Worm (Caenorhabditis elegans) whole organism, L3 larva: ENCODE data around the gene Y34F4.3.

ENCODE experiments used
- R02D3.7 ChIP-seq: fragments of 150-350 bp; optimal IDR thresholded peaks from 2 replicates; lab custom pipeline; 2014; ENCODE audit warnings: missing biosample characterization, missing genetic modification characterization
- aly-2 ChIP-seq: fragments of 150-350 bp; optimal IDR thresholded peaks from 2 replicates; lab custom pipeline; 2014; ENCODE audit warnings: missing biosample characterization, missing genetic modification characterization
- ama-1 ChIP-seq: fragments of 150-350 bp; optimal IDR thresholded peaks from 2 replicates; lab custom pipeline; 2018
- ceh-28 ChIP-seq: fragments of 150-350 bp; optimal IDR thresholded peaks from 2 replicates; lab custom pipeline; 2014; ENCODE audit warnings: missing biosample characterization, missing genetic modification reagents, missing genetic modification characterization
- ceh-82 ChIP-seq: fragments of 150-350 bp; optimal IDR thresholded peaks from 2 replicates; lab custom pipeline; 2014; ENCODE audit warnings: missing biosample characterization, missing genetic modification characterization
- ceh-9 ChIP-seq: sonication (generic microtip); optimal IDR thresholded peaks from 2 replicates; lab custom pipeline; 2018; ENCODE audit warnings: missing biosample characterization, missing genetic modification characterization
- daf-12 ChIP-seq: fragments of 150-350 bp; optimal IDR thresholded peaks from 2 replicates; lab custom pipeline; 2014; ENCODE audit warnings: missing biosample characterization, missing genetic modification reagents, missing genetic modification characterization
- egl-27 ChIP-seq: sonication (generic microtip); optimal IDR thresholded peaks from 4 replicates; lab custom pipeline; 2017; ENCODE audit warnings: missing biosample characterization, missing genetic modification reagents, missing genetic modification characterization
- egl-5 ChIP-seq: fragments of 150-350 bp; optimal IDR thresholded peaks from 2 replicates; lab custom pipeline; 2017; ENCODE audit warnings: missing biosample characterization, missing genetic modification reagents, missing genetic modification characterization, inconsistent platforms
- elt-2 ChIP-seq: sonication (generic microtip); optimal IDR thresholded peaks from 2 replicates; lab custom pipeline; 2016; ENCODE audit warnings: missing genetic modification reagents, mild to moderate bottlenecking, missing genetic modification characterization, missing compliant biosample characterization
- elt-3 ChIP-seq, 3 experiments: fragments of 150-350 bp in 1 of 3; sonication (generic microtip) in 2 of 3; optimal IDR thresholded peaks; 2 replicates in 2 of 3; 4 replicates in 1 of 3; lab custom pipeline; 2014 to 2017; ENCODE audit warnings: missing biosample characterization in 3 of 3, missing genetic modification characterization in 3 of 3
- eor-1 ChIP-seq, 2 experiments: fragments of 150-350 bp; optimal IDR thresholded peaks; 2 replicates each; lab custom pipeline; 2014 to 2018; ENCODE audit warnings: missing biosample characterization in 2 of 2, missing genetic modification characterization in 2 of 2
- fkh-10 ChIP-seq: sonication (generic microtip); optimal IDR thresholded peaks from 2 replicates; lab custom pipeline; 2017; ENCODE audit warnings: missing biosample characterization, missing genetic modification reagents, missing genetic modification characterization
- fos-1 ChIP-seq: fragments of 150-350 bp; optimal IDR thresholded peaks from 2 replicates; lab custom pipeline; 2014; ENCODE audit warnings: missing biosample characterization, missing genetic modification characterization
- hmg-11 ChIP-seq: sonication (generic microtip); optimal IDR thresholded peaks from 2 replicates; lab custom pipeline; 2016; ENCODE audit warnings: missing genetic modification characterization, missing compliant biosample characterization
- jun-1 ChIP-seq: fragments of 150-350 bp; optimal IDR thresholded peaks from 2 replicates; lab custom pipeline; 2014; ENCODE audit warnings: missing biosample characterization, missing genetic modification reagents, missing genetic modification characterization
- lin-15B ChIP-seq: fragments of 150-350 bp; optimal IDR thresholded peaks from 2 replicates; lab custom pipeline; 2014; ENCODE audit warnings: missing biosample characterization, missing genetic modification characterization
- lin-39 ChIP-seq: fragments of 150-350 bp; optimal IDR thresholded peaks from 2 replicates; lab custom pipeline; 2018; ENCODE audit warnings: missing biosample characterization, missing genetic modification reagents, missing genetic modification characterization
- lsy-12 ChIP-seq: sonication (generic microtip); optimal IDR thresholded peaks from 2 replicates; lab custom pipeline; 2016; ENCODE audit warnings: mild to moderate bottlenecking, missing genetic modification characterization, missing compliant biosample characterization
- mdl-1 ChIP-seq: fragments of 150-350 bp; optimal IDR thresholded peaks from 2 replicates; lab custom pipeline; 2014; ENCODE audit warnings: missing biosample characterization, missing genetic modification characterization
- nfya-1 ChIP-seq: sonication (generic microtip); optimal IDR thresholded peaks from 2 replicates; lab custom pipeline; 2017; ENCODE audit warnings: missing genetic modification characterization, mild to moderate bottlenecking, missing compliant biosample characterization, antibody characterized with exemption, moderate library complexity; ENCODE audit not compliant: insufficient read depth
- nhr-11 ChIP-seq: fragments of 150-350 bp; optimal IDR thresholded peaks from 2 replicates; lab custom pipeline; 2014; ENCODE audit warnings: missing biosample characterization, missing genetic modification characterization
- nhr-12 ChIP-seq: fragments of 150-350 bp; optimal IDR thresholded peaks from 2 replicates; lab custom pipeline; 2014; ENCODE audit warnings: missing biosample characterization, missing genetic modification characterization
- nhr-23 ChIP-seq: fragments of 150-350 bp; optimal IDR thresholded peaks from 2 replicates; lab custom pipeline; 2014; ENCODE audit warnings: missing biosample characterization, missing genetic modification reagents, missing genetic modification characterization
- nhr-237 ChIP-seq: fragments of 150-350 bp; optimal IDR thresholded peaks from 2 replicates; lab custom pipeline; 2014; ENCODE audit warnings: missing biosample characterization, missing genetic modification characterization
- nhr-25 ChIP-seq: sonication (generic microtip); optimal IDR thresholded peaks from 2 replicates; lab custom pipeline; 2017; ENCODE audit warnings: missing biosample characterization, missing genetic modification characterization
- nhr-28 ChIP-seq: fragments of 150-350 bp; optimal IDR thresholded peaks from 2 replicates; lab custom pipeline; 2014; ENCODE audit warnings: missing biosample characterization, missing genetic modification characterization
- nhr-67 ChIP-seq: fragments of 150-350 bp; optimal IDR thresholded peaks from 2 replicates; lab custom pipeline; 2014; ENCODE audit warnings: missing biosample characterization, missing genetic modification characterization
- nhr-76 ChIP-seq: fragments of 150-350 bp; sonication (generic microtip); optimal IDR thresholded peaks from 5 replicates; lab custom pipeline; 2014; ENCODE audit warnings: missing biosample characterization, missing genetic modification characterization
- nhr-77 ChIP-seq: fragments of 150-350 bp; optimal IDR thresholded peaks from 2 replicates; lab custom pipeline; 2014; ENCODE audit warnings: missing biosample characterization, missing genetic modification characterization
- pha-4 ChIP-seq: fragments of 150-350 bp; optimal IDR thresholded peaks from 2 replicates; lab custom pipeline; 2014; ENCODE audit warnings: missing biosample characterization, missing genetic modification reagents, missing genetic modification characterization
- pqm-1 ChIP-seq: fragments of 150-350 bp; optimal IDR thresholded peaks from 2 replicates; lab custom pipeline; 2017; ENCODE audit warnings: missing biosample characterization, missing genetic modification characterization, inconsistent platforms
- sea-2 ChIP-seq: fragments of 150-350 bp; sonication (generic microtip); optimal IDR thresholded peaks from 4 replicates; lab custom pipeline; 2014; ENCODE audit warnings: missing biosample characterization, missing genetic modification reagents, missing genetic modification characterization
- skn-1 ChIP-seq: fragments of 150-350 bp; optimal IDR thresholded peaks from 2 replicates; lab custom pipeline; 2014; ENCODE audit warnings: missing biosample characterization, missing genetic modification characterization
- snpc-4 ChIP-seq: fragments of 150-350 bp; optimal IDR thresholded peaks from 2 replicates; lab custom pipeline; 2014; ENCODE audit warnings: missing biosample characterization, missing genetic modification characterization
- unc-39 ChIP-seq: sonication (generic microtip); optimal IDR thresholded peaks from 4 replicates; lab custom pipeline; 2017; ENCODE audit warnings: missing biosample characterization, missing genetic modification characterization
- unc-62 ChIP-seq: fragments of 150-350 bp; sonication (generic microtip); optimal IDR thresholded peaks from 4 replicates; lab custom pipeline; 2014; ENCODE audit warnings: missing biosample characterization, missing genetic modification reagents, missing genetic modification characterization
- zag-1 ChIP-seq: fragments of 150-350 bp; optimal IDR thresholded peaks from 2 replicates; lab custom pipeline; 2014; ENCODE audit warnings: missing biosample characterization, missing genetic modification characterization
- ztf-11 ChIP-seq: fragments of 150-350 bp; optimal IDR thresholded peaks from 2 replicates; lab custom pipeline; 2014; ENCODE audit warnings: missing biosample characterization, missing genetic modification characterization
- ztf-4 ChIP-seq: fragments of 150-350 bp; optimal IDR thresholded peaks from 2 replicates; lab custom pipeline; 2014; ENCODE audit warnings: missing biosample characterization, missing genetic modification characterization

Gene Y34F4.3

DNA sequence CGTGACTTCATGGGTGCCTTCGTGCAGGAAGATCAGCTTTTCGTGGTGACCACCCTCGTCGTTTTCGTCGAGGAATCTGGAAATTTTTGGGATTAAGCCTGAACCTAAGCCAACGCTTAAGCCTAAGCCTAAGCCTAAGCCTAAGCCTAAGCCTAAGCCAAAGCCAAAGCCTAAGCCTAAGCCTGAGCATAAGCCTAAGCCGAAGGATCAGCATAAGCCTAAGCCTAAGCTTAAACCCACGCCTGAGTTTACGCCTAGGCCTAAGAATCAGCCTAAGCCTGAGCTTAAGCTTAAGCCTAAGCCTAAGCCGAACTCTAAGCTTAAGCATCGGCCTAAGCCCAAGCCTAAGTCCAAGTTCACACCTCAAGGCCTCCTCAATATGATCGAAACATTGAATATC lies 36.3 kb upstream of the Y34F4.3 start:
- TF ChIP-seq mdl-1 (no peak), hmg-11 (no peak), egl-5 (no peak), ceh-9 (tag; lab: Kevin White, UChicago) (no peak), nhr-67 (tag; lab: Kevin White, UChicago) (no peak), nhr-28 (tag; lab: Kevin White, UChicago) (no peak)

DNA sequence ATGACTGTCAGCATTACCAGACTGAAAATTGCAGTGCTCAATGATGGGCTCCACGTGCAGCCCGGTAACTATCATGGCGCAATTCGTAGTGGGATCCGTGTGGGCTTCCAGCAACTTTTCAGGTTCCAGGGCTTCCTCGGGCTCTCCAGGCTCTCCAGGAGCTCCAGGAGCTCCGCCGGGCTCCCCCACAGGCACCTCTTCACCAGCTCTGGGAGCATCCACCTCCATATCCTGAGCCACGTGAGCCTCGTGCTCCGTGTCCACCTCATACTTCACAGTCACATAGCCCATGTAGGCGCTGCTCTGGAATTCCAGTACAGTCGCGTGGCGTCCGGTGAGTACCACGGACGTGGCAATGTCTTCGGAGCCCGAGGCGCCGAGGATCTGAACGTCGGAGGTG lies 35.9 kb upstream of the Y34F4.3 start:
- TF ChIP-seq lin-39 (tag; lab: Kevin White, UChicago) = no peak

DNA sequence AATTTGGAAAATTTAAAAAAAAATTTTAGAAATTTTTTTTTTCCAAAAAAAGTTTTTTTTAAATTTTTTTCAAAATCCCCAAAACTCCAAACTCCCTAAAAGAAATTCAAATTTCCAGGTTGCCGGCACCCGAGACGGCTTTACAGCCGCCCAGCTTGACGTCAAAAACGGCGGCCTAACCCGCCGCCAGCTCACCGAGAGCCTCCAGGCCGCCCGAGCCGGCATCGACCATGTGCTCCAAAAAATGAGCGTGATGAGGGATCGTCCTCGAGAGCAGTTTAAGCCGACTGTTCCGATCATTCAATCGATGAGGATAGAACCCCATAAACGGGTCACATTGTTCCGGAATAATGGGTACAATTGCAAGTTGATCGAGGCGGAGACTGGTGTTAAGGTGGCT lies 27.8 kb upstream of the Y34F4.3 start:
- no peak for TF ChIP-seq skn-1 (tag; lab: Kevin White, UChicago)
- no peak for TF ChIP-seq nhr-28 (tag; lab: Kevin White, UChicago)
- TF ChIP-seq R02D3.7 (tag; lab: Kevin White, UChicago) = no peak
- no peak for TF ChIP-seq nhr-23 (tag; lab: Kevin White, UChicago)
- no peak for TF ChIP-seq mdl-1
- TF ChIP-seq eor-1 (tag; optimal IDR thresholded peaks at IDR 0.05; lab: Kevin White, UChicago) = no peak
- no peak for TF ChIP-seq nhr-76 (tag; lab: Kevin White, UChicago)
- TF ChIP-seq fos-1 (tag; lab: Kevin White, UChicago) = no peak
- TF ChIP-seq daf-12 = no peak
- no peak for TF ChIP-seq snpc-4 (tag; lab: Kevin White, UChicago)
- TF ChIP-seq lsy-12 (tag; lab: Kevin White, UChicago) = no peak
- TF ChIP-seq ztf-11 (tag; lab: Kevin White, UChicago) = no peak
- no peak for TF ChIP-seq elt-2
- no peak for TF ChIP-seq lin-39 (tag; lab: Kevin White, UChicago)
- no peak for TF ChIP-seq unc-62 (GFP tag; lab: Kevin White, UChicago)
- no peak for TF ChIP-seq ceh-9 (tag; lab: Kevin White, UChicago)
- TF ChIP-seq lin-15B (tag; lab: Kevin White, UChicago) = no peak
- no peak for TF ChIP-seq zag-1 (tag; lab: Kevin White, UChicago)
- no peak for TF ChIP-seq pqm-1 (tag; lab: Kevin White, UChicago)
- TF ChIP-seq nhr-11 (tag; lab: Kevin White, UChicago) = no peak

DNA sequence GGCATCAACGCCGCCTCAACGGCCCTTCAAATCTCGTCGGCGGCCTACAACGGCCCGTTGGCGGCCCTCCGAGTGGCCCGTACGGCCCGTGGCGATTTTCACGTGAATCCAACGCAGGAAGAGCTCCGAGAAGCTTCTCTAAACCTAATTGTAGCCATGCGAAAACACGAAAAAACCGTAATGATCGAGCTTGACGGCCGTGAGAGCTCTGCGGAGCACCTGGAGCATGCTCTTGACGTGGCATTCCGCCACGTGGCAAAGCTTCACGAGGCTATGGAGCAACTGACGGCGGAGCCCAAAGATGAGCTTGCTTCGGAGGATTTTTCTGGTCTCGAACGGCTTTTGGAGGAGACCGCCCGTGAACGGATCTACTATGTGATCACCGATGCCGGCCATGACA lies 24.1 kb upstream of the Y34F4.3 start:
- TF ChIP-seq R02D3.7 (tag; lab: Kevin White, UChicago) = no peak
- no peak for TF ChIP-seq ama-1 (lab: Kevin White, UChicago)
- no peak for TF ChIP-seq nhr-25 (tag; lab: Kevin White, UChicago)
- TF ChIP-seq nhr-12 (tag; lab: Kevin White, UChicago) = no peak
- TF ChIP-seq mdl-1 = no peak
- no peak for TF ChIP-seq pha-4 (tag; lab: Kevin White, UChicago)
- no peak for TF ChIP-seq egl-5
- no peak for TF ChIP-seq fos-1 (tag; lab: Kevin White, UChicago)

DNA sequence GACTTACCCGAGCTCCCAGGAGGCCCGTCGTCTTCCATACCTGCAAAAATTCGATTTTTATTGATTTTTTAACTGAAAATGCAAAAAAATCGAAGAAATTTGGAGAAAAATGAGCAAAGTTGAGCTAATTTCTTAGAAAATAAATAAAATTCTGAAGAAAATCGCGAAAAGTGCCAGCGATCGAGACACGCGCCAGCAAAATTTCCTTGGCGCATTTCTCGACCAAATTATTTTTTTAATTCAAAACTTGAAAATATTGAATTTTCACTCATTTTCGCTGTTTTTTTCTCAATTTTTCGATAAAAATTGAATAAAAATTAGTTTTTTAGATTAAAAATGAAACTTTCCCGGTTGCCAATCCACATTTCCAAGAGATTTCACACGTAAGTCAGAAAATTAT lies 21.2 kb upstream of the Y34F4.3 start, which contains the start of the genes chin-1 and BE0003N10.1:
Gene chin-1, minus strand, starts transcription at position 40 of the 400 bp plus-strand sequence.
Gene BE0003N10.1, plus strand, starts transcription at position 320 of the 400 bp plus-strand sequence.
- TF ChIP-seq eor-1 (tag; optimal IDR thresholded peaks at IDR 0.05; lab: Kevin White, UChicago) (no peak), fkh-10 (GFP tag; lab: Kevin White, UChicago) (no peak), aly-2 (tag; lab: Kevin White, UChicago) (no peak), sea-2 (GFP tag; lab: Kevin White, UChicago) (no peak), ceh-9 (tag; lab: Kevin White, UChicago) (no peak), nhr-23 (tag; lab: Kevin White, UChicago) (peak; percentile 27), unc-39 (no peak), lsy-12 (tag; lab: Kevin White, UChicago) (no peak), fos-1 (tag; lab: Kevin White, UChicago) (no peak), skn-1 (tag; lab: Kevin White, UChicago) (no peak), nfya-1 (peak; percentile 48), egl-27 (tag; lab: Kevin White, UChicago) (no peak), daf-12 (no peak), ama-1 (lab: Kevin White, UChicago) (no peak), egl-5 (no peak), lin-39 (tag; lab: Kevin White, UChicago) (no peak), ceh-28 (tag; lab: Kevin White, UChicago) (peak; percentile 8), nhr-67 (tag; lab: Kevin White, UChicago) (no peak), nhr-77 (tag; lab: Kevin White, UChicago) (no peak), lin-15B (tag; lab: Kevin White, UChicago) (peak; percentile 61), jun-1 (tag; lab: Kevin White, UChicago) (no peak), ceh-82 (tag; lab: Kevin White, UChicago) (no peak), ztf-4 (tag; lab: Kevin White, UChicago) (no peak), nhr-12 (tag; lab: Kevin White, UChicago) (no peak), ztf-11 (tag; lab: Kevin White, UChicago) (no peak), snpc-4 (tag; lab: Kevin White, UChicago) (no peak), R02D3.7 (tag; lab: Kevin White, UChicago) (no peak), nhr-237 (tag; lab: Kevin White, UChicago) (no peak), elt-3 (tag; optimal IDR thresholded peaks at IDR 0.05; lab: Kevin White, UChicago) (no peak), pha-4 (tag; lab: Kevin White, UChicago) (peak; percentile 59), pqm-1 (tag; lab: Kevin White, UChicago) (no peak), hmg-11 (peak; percentile 68), nhr-25 (tag; lab: Kevin White, UChicago) (no peak)
